Worm (Caenorhabditis elegans): ENCODE measurements around the gene Y94H6A.10.
A peak's percentile ranks its signal among the peaks of the same experiment; 100 is the strongest.
"Not testable (repeated sequence)": the region's sequence is repeated elsewhere in the genome, so short reads cannot be mapped to it uniquely, and the experiment has no call there.

Gene Y94H6A.10

ce11 chrIV:2725784-2726183 lies 15.3 kb upstream of the Y94H6A.10 start, which contains the start of gene ubxn-2 (continued):
- peak; percentile 66 for TF ChIP-seq pax-3 (tag; optimal IDR thresholded peaks at IDR 0.05)
- TF ChIP-seq lin-14 (GFP tag; optimal IDR thresholded peaks at IDR 0.05), result peak; percentile 77
- peak; percentile 83 for TF ChIP-seq unc-130 (tag; optimal IDR thresholded peaks at IDR 0.05)
- peak; percentile 93 for TF ChIP-seq nhr-47 (tag; optimal IDR thresholded peaks at IDR 0.05)
- TF ChIP-seq snu-23 (GFP tag; optimal IDR thresholded peaks at IDR 0.05), result peak; percentile 92
- peak; percentile 30 for TF ChIP-seq elt-2 (tag; optimal IDR thresholded peaks at IDR 0.05)
- TF ChIP-seq aha-1 (tag; optimal IDR thresholded peaks at IDR 0.05), result peak; percentile 25
- TF ChIP-seq fkh-8 (tag; optimal IDR thresholded peaks at IDR 0.05), result peak; percentile 85
- TF ChIP-seq C04F5.9 (tag; optimal IDR thresholded peaks at IDR 0.05), result peak; percentile 60
- peak; percentile 94 for TF ChIP-seq rnt-1 (tag; optimal IDR thresholded peaks at IDR 0.05)
- peak; percentile 78 for TF ChIP-seq lin-13 (GFP tag; optimal IDR thresholded peaks at IDR 0.05)
- TF ChIP-seq zip-4 (GFP tag; optimal IDR thresholded peaks at IDR 0.05), result peak; percentile 67
- TF ChIP-seq nhr-237 (tag; optimal IDR thresholded peaks at IDR 0.05), result no peak
- TF ChIP-seq ceh-8 (GFP tag; optimal IDR thresholded peaks at IDR 0.05), result peak; percentile 70
- peak; percentile 57 for TF ChIP-seq blmp-1 (tag; optimal IDR thresholded peaks at IDR 0.05)
- peak; percentile 66 for TF ChIP-seq egl-13 (tag; optimal IDR thresholded peaks at IDR 0.05)
- no peak for TF ChIP-seq nhr-84 (tag; optimal IDR thresholded peaks at IDR 0.05)
- TF ChIP-seq ceh-82 (tag; optimal IDR thresholded peaks at IDR 0.05), result peak; percentile 89 to 91 (median 90)
- no peak for TF ChIP-seq vab-15 (tag; optimal IDR thresholded peaks at IDR 0.05)
- TF ChIP-seq efl-1 (optimal IDR thresholded peaks at IDR 0.05), result peak; percentile 79 to 86
- peak; percentile 82 to 98 for TF ChIP-seq efl-1 (GFP tag; optimal IDR thresholded peaks at IDR 0.05 in 1 of 2)
- peak; percentile 54 for TF ChIP-seq fos-1 (tag; optimal IDR thresholded peaks at IDR 0.05)
- peak; percentile 62 for TF ChIP-seq ceh-90 (tag; optimal IDR thresholded peaks at IDR 0.05)
- TF ChIP-seq nhr-12 (tag; optimal IDR thresholded peaks at IDR 0.05), result no peak
- no peak for TF ChIP-seq tlp-1 (tag; optimal IDR thresholded peaks at IDR 0.05)
- TF ChIP-seq ztf-4 (tag; optimal IDR thresholded peaks at IDR 0.05), result peak; percentile 14
- TF ChIP-seq unc-98 (GFP tag; IDR thresholded peaks at IDR 0.05), result no peak
- no peak for TF ChIP-seq hlh-4 (tag; optimal IDR thresholded peaks at IDR 0.05)
- TF ChIP-seq ceh-88 (GFP tag; IDR thresholded peaks at IDR 0.05), result 0 out of 2 replicates have a peak, but pooled peaks have one; percentile 43
- TF ChIP-seq ztf-11 (tag; optimal IDR thresholded peaks at IDR 0.05), result peak in 1 of 2 experiments; percentile 80
- TF ChIP-seq ama-1 (optimal IDR thresholded peaks at IDR 0.05), result no peak
- peak; percentile 87 for TF ChIP-seq skn-1 (tag; optimal IDR thresholded peaks at IDR 0.05)
- no peak for TF ChIP-seq sptf-1 (tag; optimal IDR thresholded peaks at IDR 0.05)
- no peak for TF ChIP-seq C34B4.2 (tag; optimal IDR thresholded peaks at IDR 0.05)
- peak; percentile 84 for TF ChIP-seq xbp-1 (tag; optimal IDR thresholded peaks at IDR 0.05)
- peak; percentile 91 for TF ChIP-seq tbx-2 (tag; optimal IDR thresholded peaks at IDR 0.05)
- TF ChIP-seq unc-30 (tag; optimal IDR thresholded peaks at IDR 0.05), result peak; percentile 65
- no peak for TF ChIP-seq ceh-63 (GFP tag; optimal IDR thresholded peaks at IDR 0.05)
- peak; percentile 70 for TF ChIP-seq aly-2 (tag; optimal IDR thresholded peaks at IDR 0.05)
- TF ChIP-seq mep-1 (tag; optimal IDR thresholded peaks at IDR 0.05), result peak; percentile 93

- not testable (repeated sequence) for TF ChIP-seq snpc-4 (tag; optimal IDR thresholded peaks at IDR 0.05); unc-62 (GFP tag; optimal IDR thresholded peaks at IDR 0.05); isw-1 (GFP tag; IDR thresholded peaks at IDR 0.05)
Measured at ce11 chrIV:2719734-2720133, 9.3 kb upstream of the Y94H6A.10 start, which contains the start of gene ndua-12. Gene ndua-12 (minus strand): TSS chrIV:2719834.

- not testable (repeated sequence) for TF ChIP-seq mab-9 (GFP tag; IDR thresholded peaks at IDR 0.05); lsy-2 (tag; optimal IDR thresholded peaks at IDR 0.05); ama-1 (optimal IDR thresholded peaks at IDR 0.05)
Measured at ce11 chrIV:2716474-2716873, 6.0 kb upstream of the Y94H6A.10 start, which contains the start of gene Y94H6A.7. Gene Y94H6A.7 (minus strand): TSS chrIV:2716574.

All from whole organism, L1 larva.